Worm (Caenorhabditis elegans): ENCODE results near the gene pud-4.

DNA sequence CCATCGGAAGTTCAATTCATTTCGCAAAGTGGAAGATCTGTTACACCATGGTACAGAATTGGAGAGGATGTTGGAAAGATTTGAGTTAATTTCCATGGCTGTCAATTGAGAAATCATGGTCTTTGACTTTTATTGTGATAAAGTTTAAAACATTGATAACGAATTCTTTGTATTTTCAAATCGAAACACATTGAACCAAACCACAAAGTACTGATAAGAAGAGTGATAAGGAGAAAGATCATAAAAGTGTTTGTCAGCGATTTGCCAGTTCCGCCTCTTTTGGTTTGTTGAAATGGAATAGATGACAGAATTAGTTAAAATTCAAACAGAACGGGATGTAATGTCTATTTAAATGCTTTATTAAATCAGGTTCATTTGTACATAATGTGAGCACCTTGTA is 646 bp downstream of the pud-4 start:
- no peak for TF ChIP-seq ama-1 (optimal IDR thresholded peaks at IDR 0.05)
- TF ChIP-seq Y22D7AL.16 (tag; optimal IDR thresholded peaks at IDR 0.05), result no peak
- TF ChIP-seq ceh-31 (tag; optimal IDR thresholded peaks at IDR 0.05), result no peak
- no peak for TF ChIP-seq ceh-48 (tag; optimal IDR thresholded peaks at IDR 0.05)
- TF ChIP-seq ztf-16 (tag; optimal IDR thresholded peaks at IDR 0.05), result no peak
- no peak for TF ChIP-seq dve-1 (tag; optimal IDR thresholded peaks at IDR 0.05)
- TF ChIP-seq nhr-232 (tag; optimal IDR thresholded peaks at IDR 0.05), result no peak
- no peak for TF ChIP-seq sox-4 (tag; optimal IDR thresholded peaks at IDR 0.05)

Measured in whole organism, late embryonic.